Fruit fly (Drosophila melanogaster): Measurements from ENCODE around the gene Tbca.

The Tbca gene

DNA sequence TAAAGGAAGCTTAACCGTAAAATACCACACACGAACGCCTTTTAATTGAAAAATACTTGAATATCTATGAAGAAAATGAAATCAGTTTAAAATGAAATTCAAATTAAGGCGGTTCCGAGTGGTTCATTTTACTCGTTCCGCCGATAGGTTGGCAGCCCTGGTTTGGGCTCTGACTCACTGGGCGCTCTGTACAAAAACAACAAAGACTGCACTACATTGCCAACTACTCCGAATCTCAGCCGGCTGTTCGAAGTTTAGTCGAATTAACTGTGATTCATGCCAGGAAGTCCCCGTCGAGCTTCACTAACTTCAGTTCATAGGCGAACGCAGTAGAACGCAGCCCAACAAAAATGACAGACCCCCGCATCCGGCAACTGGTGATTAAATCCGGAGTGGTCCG lies at the start of gene Tbca:
Gene Tbca, plus strand, starts transcription at position 212 of the 400 bp plus-strand sequence.
- TF ChIP-seq CG17801 (GFP tag; optimal IDR thresholded peaks at IDR 0.05; ENCODE audit: partially characterized antibody): peak; percentile 34

DNA sequence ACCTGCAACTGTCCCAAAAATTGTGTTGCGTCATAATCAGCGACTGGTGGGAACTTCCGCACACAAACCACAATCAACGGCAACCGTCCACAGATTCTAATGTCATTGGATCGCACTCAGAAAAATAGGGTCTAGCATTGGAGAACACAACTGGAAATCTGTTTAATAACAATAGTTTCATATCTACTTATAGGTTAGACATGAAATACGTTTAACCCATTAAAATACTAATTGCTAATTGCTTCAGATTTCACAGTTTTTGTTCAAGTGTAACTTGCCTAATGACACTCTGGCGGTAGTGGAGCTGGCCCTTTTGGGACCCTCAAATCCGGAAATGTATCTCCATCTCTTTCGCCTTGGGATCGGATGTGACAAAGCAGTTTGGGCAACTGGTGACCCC lies 46.6 kb upstream of the Tbca start:
- no peak for TF ChIP-seq CG17801 (GFP tag; optimal IDR thresholded peaks at IDR 0.05; ENCODE audit: partially characterized antibody)

DNA sequence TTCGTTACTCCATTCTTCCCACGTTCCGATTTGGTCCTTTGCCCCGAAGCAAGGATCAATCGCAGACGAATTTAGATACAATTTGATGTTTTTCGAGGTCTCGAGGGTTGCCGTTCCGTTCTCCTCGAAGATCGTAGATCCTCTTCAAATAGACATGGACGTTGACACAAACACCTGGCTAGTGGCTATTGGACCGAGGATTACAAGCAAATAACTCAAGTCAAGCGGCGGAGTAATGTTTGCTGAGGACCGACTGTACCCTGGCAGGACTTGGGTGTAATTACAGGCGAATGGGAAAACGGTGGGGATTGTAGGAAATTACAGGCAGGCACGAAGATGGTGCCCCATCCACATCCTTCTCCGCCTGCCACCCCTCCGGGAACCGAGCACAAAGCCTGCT lies 45.7 kb upstream of the Tbca start:
- TF ChIP-seq CG17801 (GFP tag; optimal IDR thresholded peaks at IDR 0.05; ENCODE audit: partially characterized antibody): no peak

DNA sequence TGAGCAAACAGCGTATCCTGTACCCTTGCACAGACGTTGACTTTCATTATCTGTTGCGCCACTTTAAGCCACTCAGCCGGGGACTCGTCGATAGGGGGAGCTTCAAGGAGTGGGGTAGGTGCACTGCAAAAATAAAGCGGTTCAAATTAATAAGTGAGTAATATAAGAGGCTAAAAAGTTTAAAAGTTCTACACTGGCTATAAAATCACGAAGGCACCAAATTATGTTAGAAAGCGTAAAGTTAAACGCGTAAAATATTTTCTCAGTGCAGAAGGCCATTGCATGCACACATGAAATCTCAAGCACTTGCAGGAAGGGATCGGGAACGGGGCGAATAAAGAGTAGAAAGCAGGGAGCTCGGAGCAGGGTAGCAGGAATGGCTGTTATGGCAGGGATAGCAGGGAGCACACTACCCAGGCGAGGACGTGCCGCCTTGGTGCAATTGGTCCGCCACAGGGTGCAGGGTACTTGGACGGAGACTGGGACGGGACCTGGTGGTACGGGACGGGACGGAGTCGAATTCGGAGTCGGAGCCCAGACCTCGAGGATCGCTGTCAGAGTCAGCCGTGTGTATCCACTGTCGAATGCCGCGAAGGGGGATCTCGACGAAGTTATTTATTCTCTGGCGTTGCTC lies 45.0 kb upstream of the Tbca start:
- no peak for TF ChIP-seq CG17801 (GFP tag; optimal IDR thresholded peaks at IDR 0.05; ENCODE audit: partially characterized antibody)

DNA sequence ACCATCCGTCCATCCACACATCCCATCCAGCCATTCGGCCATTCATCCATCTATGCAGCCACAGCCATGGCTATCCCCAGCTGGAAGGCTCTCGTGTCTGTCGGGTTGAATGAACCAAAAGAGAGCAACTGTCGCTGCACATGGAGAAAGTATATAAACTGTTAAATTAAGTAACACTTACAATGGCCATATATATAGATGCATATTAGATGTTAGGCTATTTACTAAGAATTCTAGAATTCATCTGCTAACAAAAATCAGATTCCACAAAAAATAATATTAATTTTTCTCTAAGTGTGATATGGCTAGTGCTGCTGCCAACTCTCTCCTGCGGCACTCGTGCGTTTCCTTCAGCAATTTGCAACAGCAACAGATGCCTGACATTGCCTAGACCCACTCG lies 43.1 kb upstream of the Tbca start:
- no peak for TF ChIP-seq CG17801 (GFP tag; optimal IDR thresholded peaks at IDR 0.05; ENCODE audit: partially characterized antibody)

DNA sequence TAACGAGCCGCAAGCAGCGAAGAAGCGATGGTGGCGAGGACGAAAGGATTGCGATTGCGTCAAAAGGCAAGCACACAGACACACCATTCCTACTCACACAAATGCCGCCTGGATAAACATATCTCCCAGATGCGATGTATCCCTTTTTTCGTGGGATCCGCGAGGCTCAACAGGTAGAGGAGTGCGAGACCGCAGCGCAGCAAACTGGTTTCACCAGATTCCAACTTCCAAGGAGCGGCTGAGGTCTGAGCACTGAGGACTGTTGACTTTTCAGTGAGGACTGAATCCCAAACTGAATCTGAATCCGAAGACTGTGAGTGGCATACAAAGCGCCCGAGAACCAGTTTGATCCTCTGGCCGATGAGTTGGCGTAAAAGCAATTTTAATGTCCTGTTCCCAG lies 41.4 kb upstream of the Tbca start:
- no peak for TF ChIP-seq CG17801 (GFP tag; optimal IDR thresholded peaks at IDR 0.05; ENCODE audit: partially characterized antibody)

DNA sequence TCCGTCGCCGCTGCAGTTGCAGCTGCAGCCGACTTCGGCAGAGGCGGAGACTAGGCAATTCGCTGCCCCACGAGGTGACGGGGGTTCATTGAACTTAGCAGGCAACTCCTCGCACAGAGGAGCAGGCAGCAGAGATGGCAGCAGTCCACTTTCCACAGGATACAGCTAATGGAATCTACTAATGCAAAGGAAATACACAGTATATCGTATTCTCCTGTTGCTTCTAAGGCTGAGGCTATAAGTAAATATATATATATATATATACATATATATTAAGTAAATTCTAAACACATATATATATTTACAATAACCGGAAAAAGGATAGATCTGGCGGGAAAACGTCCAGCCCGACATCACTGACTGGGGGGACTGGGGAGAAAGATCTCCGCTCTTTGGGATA lies 39.9 kb upstream of the Tbca start:
- TF ChIP-seq CG17801 (GFP tag; optimal IDR thresholded peaks at IDR 0.05; ENCODE audit: partially characterized antibody): no peak

DNA sequence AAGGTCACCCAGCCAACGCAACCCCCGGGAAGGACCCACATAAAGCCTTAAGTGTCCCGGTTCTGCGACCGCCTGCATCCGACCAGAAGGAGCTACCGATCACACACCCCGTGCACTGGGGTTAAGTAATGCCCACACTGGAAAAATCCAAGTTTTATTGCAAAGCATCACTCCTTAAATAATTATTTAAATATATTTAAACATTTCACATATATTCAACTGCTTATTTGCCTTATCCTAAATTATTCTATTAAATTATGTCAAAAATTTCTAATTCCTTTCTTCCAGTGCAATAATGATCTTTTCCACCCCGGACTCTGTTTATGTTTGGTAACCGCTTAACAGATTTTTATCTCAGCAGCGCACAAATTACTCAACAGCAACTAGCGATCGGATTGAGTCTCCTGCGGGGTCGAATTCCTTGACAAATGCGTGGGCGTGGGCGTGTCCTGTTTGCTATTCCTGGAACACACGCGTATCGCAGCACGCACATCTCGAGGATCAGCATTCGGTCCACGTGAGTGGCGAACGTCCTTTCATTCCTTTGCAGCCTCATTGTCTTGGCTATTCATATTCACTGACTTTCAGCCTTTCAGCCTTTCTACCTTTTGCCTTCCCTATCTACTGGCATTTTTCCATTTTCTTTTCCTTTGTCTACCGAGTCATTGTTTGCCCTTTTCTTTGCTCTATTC lies 38.6 kb upstream of the Tbca start:
- TF ChIP-seq CG17801 (GFP tag; optimal IDR thresholded peaks at IDR 0.05; ENCODE audit: partially characterized antibody): no peak

DNA sequence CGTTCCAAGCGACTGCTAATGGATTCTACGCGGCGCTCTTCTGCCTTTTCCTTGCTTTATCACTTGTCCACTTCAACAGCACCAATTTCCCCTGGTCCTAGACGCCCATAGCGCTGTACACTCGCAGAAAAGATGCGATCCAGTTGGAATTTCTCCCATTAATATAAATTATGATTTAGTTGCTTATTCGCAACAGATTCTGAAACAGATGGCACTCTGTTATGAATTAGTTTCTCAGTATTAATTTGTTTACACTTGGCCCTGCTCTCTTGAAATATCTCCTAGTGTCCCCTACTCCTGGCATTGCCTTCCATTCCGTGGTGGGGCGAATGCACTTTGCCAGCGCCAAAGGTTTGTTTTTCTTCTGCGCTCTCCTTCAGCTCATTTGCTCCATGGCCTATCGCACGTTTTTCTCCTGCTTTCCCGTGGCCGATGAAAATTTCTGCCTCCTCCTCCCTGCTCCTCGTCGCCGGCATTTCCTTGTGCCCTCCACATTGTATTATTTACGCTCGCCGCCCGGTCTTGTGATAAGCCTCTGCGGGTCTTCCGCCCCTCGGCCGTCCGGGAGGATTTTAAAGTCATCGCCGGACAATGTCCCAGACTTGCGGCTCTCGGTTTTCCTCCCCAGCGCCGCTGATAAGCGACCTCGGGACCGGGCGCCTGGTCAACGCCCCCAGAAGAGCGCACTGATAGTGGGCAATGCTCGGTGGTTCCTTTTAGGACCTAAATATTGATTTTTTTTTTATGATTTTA lies 37.0 kb upstream of the Tbca start:
- no peak for TF ChIP-seq CG17801 (GFP tag; optimal IDR thresholded peaks at IDR 0.05; ENCODE audit: partially characterized antibody)

DNA sequence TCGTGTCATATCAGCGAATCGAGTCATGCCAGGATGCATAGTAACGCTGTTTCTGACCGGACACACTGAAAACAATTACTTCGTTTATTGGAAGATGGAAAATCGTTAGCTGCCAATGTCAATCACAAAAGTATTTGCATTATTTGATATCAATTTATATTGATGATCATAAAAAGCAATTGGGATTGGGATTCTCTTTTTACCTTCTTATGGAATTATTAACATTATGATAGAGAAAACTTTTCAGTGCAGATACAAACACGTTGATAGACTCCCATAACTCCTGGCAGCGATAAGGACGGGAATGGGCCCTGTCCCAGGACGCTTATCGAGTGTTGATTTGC lies 36.4 kb upstream of the Tbca start:
- TF ChIP-seq CG17801 (GFP tag; optimal IDR thresholded peaks at IDR 0.05; ENCODE audit: partially characterized antibody): no peak

DNA sequence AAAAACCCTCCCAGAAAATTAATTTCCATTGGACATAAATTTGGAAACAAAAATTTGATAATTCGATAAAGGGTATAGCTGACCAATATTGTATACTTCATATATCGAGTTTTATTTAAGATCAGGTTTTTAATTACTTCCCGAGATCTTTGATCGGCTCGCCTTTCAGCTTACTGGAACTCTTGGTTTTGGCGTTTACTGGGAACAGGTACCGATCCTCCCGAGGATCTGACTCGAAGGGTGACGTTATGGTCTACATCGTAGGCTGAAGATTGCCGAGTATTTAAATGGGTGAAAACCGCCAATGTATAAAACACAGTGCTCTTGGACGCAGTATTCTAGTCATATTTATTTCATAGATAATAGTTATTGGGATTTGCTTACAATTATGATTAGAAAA lies 35.0 kb upstream of the Tbca start, which contains the start of gene CG42693:
Gene CG42693, minus strand, starts transcription at position 101 of the 400 bp plus-strand sequence.
- no peak for TF ChIP-seq CG17801 (GFP tag; optimal IDR thresholded peaks at IDR 0.05; ENCODE audit: partially characterized antibody)

DNA sequence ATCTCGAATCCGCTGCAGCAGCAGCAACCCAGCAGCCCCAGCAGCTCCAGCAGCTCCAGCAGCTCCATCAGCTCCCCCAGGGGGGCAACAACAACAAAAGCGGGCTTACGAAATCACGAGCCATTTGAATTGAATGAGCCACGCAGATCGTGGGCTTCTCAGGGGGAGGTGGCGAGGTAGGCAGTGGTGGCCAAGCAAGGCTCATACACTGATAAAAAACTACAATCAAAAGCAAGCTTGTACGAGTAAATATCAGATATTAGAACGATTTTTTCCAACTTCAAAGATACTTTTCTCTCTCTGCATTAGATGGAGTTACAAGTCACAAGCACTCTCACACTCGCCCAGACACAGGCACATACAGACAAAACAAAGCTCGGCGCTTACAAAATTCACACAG lies 34.1 kb upstream of the Tbca start:
- TF ChIP-seq CG17801 (GFP tag; optimal IDR thresholded peaks at IDR 0.05; ENCODE audit: partially characterized antibody): no peak

DNA sequence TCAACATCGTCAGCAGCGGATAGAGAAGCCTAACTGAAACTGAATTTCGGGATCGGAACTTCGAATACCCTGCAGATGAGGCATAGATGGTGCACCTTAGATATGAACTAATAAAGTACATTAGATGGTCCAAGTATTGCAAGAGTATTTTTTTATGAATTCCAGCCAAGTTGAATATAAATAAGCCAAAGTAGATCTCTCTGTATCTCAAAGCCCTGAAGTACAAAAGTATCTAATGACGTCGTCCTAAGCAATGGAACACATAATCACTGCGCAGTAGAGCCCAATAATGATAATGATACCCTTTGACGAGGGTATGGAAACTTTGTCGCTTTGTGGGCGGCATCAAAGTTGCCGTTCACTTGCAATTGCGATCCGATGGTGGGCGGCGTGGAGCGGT lies 33.5 kb upstream of the Tbca start:
- no peak for TF ChIP-seq CG17801 (GFP tag; optimal IDR thresholded peaks at IDR 0.05; ENCODE audit: partially characterized antibody)

DNA sequence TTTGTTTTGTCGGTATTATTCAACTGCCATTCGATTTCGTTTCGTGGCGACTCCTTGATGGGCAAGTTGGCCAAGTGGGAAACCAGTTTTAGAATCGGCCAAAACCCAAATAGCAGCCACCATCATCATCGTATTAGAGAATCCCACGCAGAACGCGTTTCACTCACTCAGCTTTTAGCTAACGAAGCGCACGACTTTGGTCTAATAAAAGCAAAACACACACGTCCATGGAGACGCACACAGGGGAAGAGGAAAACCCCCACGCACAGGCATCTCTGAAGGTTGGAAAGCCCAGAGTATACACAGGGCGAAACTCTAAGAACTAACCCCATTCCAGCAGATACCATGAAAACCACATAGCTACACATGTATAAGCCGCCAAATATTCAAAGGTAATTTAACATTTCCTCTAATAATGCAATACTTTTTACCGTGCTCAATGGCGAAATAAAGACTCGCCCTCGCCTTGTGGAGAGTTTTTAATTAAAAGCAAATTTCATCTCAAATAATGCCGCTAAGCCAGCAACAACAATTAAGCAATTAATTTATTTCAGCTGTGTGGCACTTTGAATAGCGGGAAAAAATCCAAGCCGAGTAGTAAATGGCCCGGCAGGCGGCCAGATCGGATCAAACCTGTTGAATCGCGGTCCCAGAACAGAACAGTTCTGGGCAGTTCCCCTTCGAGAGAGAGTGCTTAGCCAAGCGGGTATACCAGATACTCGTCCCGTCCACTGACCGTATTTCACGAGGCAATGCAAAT lies 31.8 kb upstream of the Tbca start:
- no peak for TF ChIP-seq CG17801 (GFP tag; optimal IDR thresholded peaks at IDR 0.05; ENCODE audit: partially characterized antibody)

DNA sequence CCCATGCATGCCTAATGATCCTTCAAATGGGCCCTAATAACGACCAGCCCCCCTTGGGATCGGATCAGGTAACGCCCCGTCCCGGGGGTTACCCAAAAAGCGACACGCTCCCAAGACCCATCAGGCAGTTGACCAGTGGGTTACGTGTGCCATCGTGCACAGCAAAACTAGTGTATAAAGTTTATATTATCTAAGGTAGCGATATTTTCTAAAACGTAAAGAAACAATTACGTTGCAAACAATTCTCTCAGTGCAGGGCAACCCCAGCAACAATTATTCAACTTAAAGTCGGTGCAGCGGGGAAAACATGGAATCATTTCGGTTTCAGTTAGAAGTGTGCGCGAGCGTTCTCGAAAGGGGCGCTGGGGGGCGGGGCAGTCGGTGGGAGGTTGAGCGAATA lies 30.7 kb upstream of the Tbca start:
- no peak for TF ChIP-seq CG17801 (GFP tag; optimal IDR thresholded peaks at IDR 0.05; ENCODE audit: partially characterized antibody)

Data from ovary, adult (tissue).